Worm (Caenorhabditis elegans) whole organism, mixed stage, embryonic: ENCODE data around the gene srj-7.

ENCODE experiments used
- ces-1 ChIP-seq: fragments of 150-350 bp; optimal IDR thresholded peaks from 2 replicates; lab custom pipeline; 2014; ENCODE audit warnings: missing biosample characterization, missing genetic modification reagents, missing genetic modification characterization
- drap-1 ChIP-seq: fragments of 200-800 bp; sonication (Bioruptor generic); optimal IDR thresholded peaks from 3 replicates; lab custom pipeline; 2018; ENCODE audit warnings: mild to moderate bottlenecking, missing genetic modification characterization, missing compliant biosample characterization
- elt-1 ChIP-seq: sonication (generic microtip); optimal IDR thresholded peaks from 2 replicates; lab custom pipeline; 2017; ENCODE audit warnings: missing genetic modification characterization, mild to moderate bottlenecking, missing compliant biosample characterization, antibody characterized with exemption, moderate library complexity, borderline replicate concordance; ENCODE audit not compliant: insufficient read depth
- lsy-2 ChIP-seq: fragments of 150-350 bp; optimal IDR thresholded peaks from 2 replicates; lab custom pipeline; 2014; ENCODE audit warnings: missing biosample characterization, missing genetic modification characterization
- nhr-12 ChIP-seq: fragments of 150-350 bp; optimal IDR thresholded peaks from 2 replicates; lab custom pipeline; 2014; ENCODE audit warnings: missing biosample characterization, missing genetic modification characterization
- nhr-237 ChIP-seq: fragments of 150-350 bp; optimal IDR thresholded peaks from 2 replicates; lab custom pipeline; 2014; ENCODE audit warnings: missing biosample characterization, missing genetic modification characterization
- pha-4 ChIP-seq: fragments of 150-350 bp; optimal IDR thresholded peaks from 2 replicates; lab custom pipeline; 2018; ENCODE audit warnings: missing biosample characterization, missing genetic modification reagents, missing genetic modification characterization
- unc-120 ChIP-seq: sonication (generic microtip); optimal IDR thresholded peaks from 2 replicates; lab custom pipeline; 2017; ENCODE audit warnings: missing genetic modification characterization, missing compliant biosample characterization; ENCODE audit not compliant: poor library complexity, severe bottlenecking

ce11 chrV:3278101-3278639 is 33.4 kb downstream of the srj-7 start, which contains the start of gene fbxa-64:
- TF ChIP-seq lsy-2 (tag; lab: Kevin White, UChicago) = no peak
- no peak for TF ChIP-seq pha-4 (tag; lab: Kevin White, UChicago)
- TF ChIP-seq ces-1 = no peak
- TF ChIP-seq nhr-12 = no peak
- TF ChIP-seq nhr-237 (tag; lab: Kevin White, UChicago) = no peak
- no peak for TF ChIP-seq unc-120 (tag; lab: Kevin White, UChicago)
- TF ChIP-seq elt-1 = no peak
- TF ChIP-seq drap-1 (GFP tag; lab: Kevin White, UChicago) = no peak
